Worm (Caenorhabditis elegans) whole organism, L1 larva: ENCODE results near the gene pars-1.
A peak's percentile ranks its signal among the peaks of the same experiment; 100 is the strongest.

Experiments used
- C04F5.9 ChIP-seq: sonication (generic microtip); optimal IDR thresholded peaks from 2 replicates; lab custom pipeline; 2016; ENCODE audit warnings: missing genetic modification characterization, missing compliant biosample characterization
- C16A3.4 ChIP-seq: fragments of 150-350 bp; optimal IDR thresholded peaks from 2 replicates; lab custom pipeline; 2014; ENCODE audit warnings: missing biosample characterization, missing genetic modification characterization
- C34B4.2 ChIP-seq: sonication (generic microtip); optimal IDR thresholded peaks from 2 replicates; lab custom pipeline; 2017; ENCODE audit warnings: mild to moderate bottlenecking, missing genetic modification characterization, missing compliant biosample characterization
- F16B12.6 ChIP-seq: fragments of 150-350 bp; optimal IDR thresholded peaks from 2 replicates; lab custom pipeline; 2014; ENCODE audit warnings: missing biosample characterization, missing genetic modification characterization
- aha-1 ChIP-seq: fragments of 150-350 bp; optimal IDR thresholded peaks from 2 replicates; lab custom pipeline; 2014; ENCODE audit warnings: missing biosample characterization, missing genetic modification characterization
- alr-1 ChIP-seq: fragments of 200-800 bp; sonication (Bioruptor generic); optimal IDR thresholded peaks from 2 replicates; lab custom pipeline; 2018; ENCODE audit warnings: borderline replicate concordance, mild to moderate bottlenecking, missing genetic modification characterization, missing compliant biosample characterization
- aly-2 ChIP-seq: fragments of 150-350 bp; optimal IDR thresholded peaks from 2 replicates; lab custom pipeline; 2014; ENCODE audit warnings: missing biosample characterization, missing genetic modification characterization
- ces-1 ChIP-seq: fragments of 150-350 bp; optimal IDR thresholded peaks from 2 replicates; lab custom pipeline; 2014; ENCODE audit warnings: missing biosample characterization, missing genetic modification reagents, missing genetic modification characterization
- dpl-1 ChIP-seq, 3 experiments: fragments of 150-350 bp in 2 of 3; sonication (generic microtip) in 1 of 3; optimal IDR thresholded peaks; 2 replicates each; lab custom pipeline; 2014 to 2017; ENCODE audit warnings: missing biosample characterization in 3 of 3, missing genetic modification characterization in 3 of 3, missing genetic modification reagents in 3 of 3
- dsc-1 ChIP-seq: sonication (generic microtip); optimal IDR thresholded peaks from 2 replicates; lab custom pipeline; 2016; ENCODE audit warnings: mild to moderate bottlenecking, missing genetic modification characterization, missing compliant biosample characterization
- efl-1 ChIP-seq, 4 experiments: fragments of 150-350 bp; optimal IDR thresholded peaks in 3 of 4; peaks in 1 of 4; 1 replicate in 1 of 4; 2 replicates in 3 of 4; lab custom pipeline; 2014; ENCODE audit warnings: missing biosample characterization in 2 of 4, missing genetic modification characterization in 2 of 4, missing genetic modification reagents in 2 of 4
- efl-3 ChIP-seq: fragments of 200-800 bp; sonication (Bioruptor generic); optimal IDR thresholded peaks from 2 replicates; lab custom pipeline; 2018; ENCODE audit warnings: mild to moderate bottlenecking, missing genetic modification characterization, missing compliant biosample characterization
- egl-13 ChIP-seq: sonication (generic microtip); optimal IDR thresholded peaks from 2 replicates; lab custom pipeline; 2016; ENCODE audit warnings: missing genotype, missing genetic modification reagents, missing genetic modification characterization, missing compliant biosample characterization
- elt-2 ChIP-seq: sonication (generic microtip); optimal IDR thresholded peaks from 2 replicates; lab custom pipeline; 2016; ENCODE audit warnings: missing genetic modification characterization, mild to moderate bottlenecking, inconsistent platforms, missing compliant biosample characterization, missing genetic modification reagents
- elt-3 ChIP-seq, 6 experiments: fragments of 150-350 bp in 1 of 6; sonication (generic microtip); optimal IDR thresholded peaks; 2 replicates each; lab custom pipeline; 2017 to 2018; ENCODE audit warnings: missing biosample characterization in 6 of 6, missing genetic modification characterization in 6 of 6, inconsistent platforms in 1 of 6
- ets-5 ChIP-seq: fragments of 200-800 bp; sonication (Bioruptor generic); IDR thresholded peaks from 2 replicates; pipeline ENCODE4 v1.3.6; 2022; ENCODE audit warnings: missing genetic modification characterization, missing compliant biosample characterization
- fos-1 ChIP-seq: fragments of 150-350 bp; optimal IDR thresholded peaks from 2 replicates; lab custom pipeline; 2014; ENCODE audit warnings: missing biosample characterization, missing genetic modification characterization
- grh-1 ChIP-seq: fragments of 200-800 bp; sonication (Bioruptor generic); IDR thresholded peaks from 2 replicates; pipeline ENCODE4 v1.3.6; 2022; ENCODE audit warnings: missing genetic modification reagents, missing genetic modification characterization, missing compliant biosample characterization
- hlh-4 ChIP-seq: sonication (generic microtip); optimal IDR thresholded peaks from 2 replicates; lab custom pipeline; 2016; ENCODE audit warnings: mild to moderate bottlenecking, missing genetic modification characterization, missing compliant biosample characterization
- hpl-2 ChIP-seq: fragments of 150-350 bp; optimal IDR thresholded peaks from 2 replicates; lab custom pipeline; 2014; ENCODE audit warnings: missing biosample characterization, missing genetic modification reagents, missing genetic modification characterization
- lin-13 ChIP-seq: fragments of 150-350 bp; optimal IDR thresholded peaks from 2 replicates; lab custom pipeline; 2014; ENCODE audit warnings: missing biosample characterization, missing genetic modification reagents, missing genetic modification characterization
- lin-14 ChIP-seq: fragments of 200-800 bp; sonication (Bioruptor generic); optimal IDR thresholded peaks from 2 replicates; lab custom pipeline; 2018; ENCODE audit warnings: mild to moderate bottlenecking, missing genetic modification characterization, moderate library complexity, missing compliant biosample characterization
- lin-35 ChIP-seq, 2 experiments: fragments of 150-350 bp; optimal IDR thresholded peaks; 2 replicates each; lab custom pipeline; 2014; ENCODE audit warnings: missing biosample characterization in 2 of 2, missing genetic modification characterization in 2 of 2, missing genetic modification reagents in 2 of 2
- lin-39 ChIP-seq: fragments of 150-350 bp; optimal IDR thresholded peaks from 2 replicates; lab custom pipeline; 2014; ENCODE audit warnings: missing biosample characterization, missing genetic modification reagents, missing genetic modification characterization
- lsy-2 ChIP-seq, 2 experiments: fragments of 150-350 bp; optimal IDR thresholded peaks; 2 replicates each; lab custom pipeline; 2014; ENCODE audit warnings: missing biosample characterization in 2 of 2, missing genetic modification characterization in 2 of 2
- mab-9 ChIP-seq: fragments of 200-800 bp; sonication (Bioruptor generic); IDR thresholded peaks from 2 replicates; pipeline ENCODE4 v1.3.6; 2022; ENCODE audit warnings: missing genetic modification reagents, missing genetic modification characterization, missing compliant biosample characterization
- mdl-1 ChIP-seq, 2 experiments: fragments of 150-350 bp; optimal IDR thresholded peaks; 2 replicates each; lab custom pipeline; 2014 to 2017; ENCODE audit warnings: missing biosample characterization in 2 of 2, missing genetic modification characterization in 2 of 2, inconsistent platforms in 1 of 2
- mep-1 ChIP-seq: fragments of 150-350 bp; optimal IDR thresholded peaks from 2 replicates; lab custom pipeline; 2014; ENCODE audit warnings: missing biosample characterization, missing genetic modification characterization
- nhr-19 ChIP-seq: fragments of 200-800 bp; sonication (Bioruptor generic); conservative IDR thresholded peaks from 2 replicates; pipeline ENCODE4 v1.3.6; 2022; ENCODE audit warnings: missing genetic modification characterization, missing compliant biosample characterization
- nhr-20 ChIP-seq: sonication (generic microtip); optimal IDR thresholded peaks from 2 replicates; lab custom pipeline; 2016; ENCODE audit warnings: mild to moderate bottlenecking, missing genetic modification characterization, missing compliant biosample characterization
- nhr-237 ChIP-seq: fragments of 150-350 bp; optimal IDR thresholded peaks from 2 replicates; lab custom pipeline; 2014; ENCODE audit warnings: missing biosample characterization, missing genetic modification characterization
- nhr-47 ChIP-seq: sonication (generic microtip); optimal IDR thresholded peaks from 2 replicates; lab custom pipeline; 2016; ENCODE audit warnings: mild to moderate bottlenecking, missing genetic modification characterization, moderate library complexity, missing compliant biosample characterization
- nhr-77 ChIP-seq: fragments of 150-350 bp; optimal IDR thresholded peaks from 2 replicates; lab custom pipeline; 2014; ENCODE audit warnings: missing biosample characterization, missing genetic modification characterization
- nhr-85 ChIP-seq: sonication (generic microtip); peaks from one replicate; lab custom pipeline; 2016; ENCODE audit warnings: missing genetic modification characterization, inconsistent platforms, missing compliant biosample characterization
- nhr-90 ChIP-seq: sonication (generic microtip); optimal IDR thresholded peaks from 2 replicates; lab custom pipeline; 2016; ENCODE audit warnings: mild to moderate bottlenecking, missing genetic modification characterization, missing compliant biosample characterization; ENCODE audit not compliant: poor library complexity
- pag-3 ChIP-seq: sonication (generic microtip); optimal IDR thresholded peaks from 2 replicates; lab custom pipeline; 2017; ENCODE audit warnings: missing genetic modification characterization, mild to moderate bottlenecking, missing compliant biosample characterization, antibody characterized with exemption, borderline replicate concordance; ENCODE audit not compliant: insufficient read depth
- rnt-1 ChIP-seq: sonication (generic microtip); optimal IDR thresholded peaks from 2 replicates; lab custom pipeline; 2016; ENCODE audit warnings: mild to moderate bottlenecking, missing genetic modification characterization, moderate library complexity, missing compliant biosample characterization
- snu-23 ChIP-seq: sonication (generic microtip); optimal IDR thresholded peaks from 2 replicates; lab custom pipeline; 2016; ENCODE audit warnings: missing genetic modification characterization, missing compliant biosample characterization
- sox-4 ChIP-seq: sonication (generic microtip); optimal IDR thresholded peaks from 2 replicates; lab custom pipeline; 2016; ENCODE audit warnings: missing genetic modification characterization, missing compliant biosample characterization
- tbx-2 ChIP-seq: sonication (generic microtip); optimal IDR thresholded peaks from 2 replicates; lab custom pipeline; 2016; ENCODE audit warnings: missing genetic modification characterization, missing compliant biosample characterization
- tlp-1 ChIP-seq: fragments of 150-350 bp; optimal IDR thresholded peaks from 2 replicates; lab custom pipeline; 2014; ENCODE audit warnings: missing biosample characterization, missing genetic modification characterization
- unc-130 ChIP-seq: fragments of 150-350 bp; optimal IDR thresholded peaks from 2 replicates; lab custom pipeline; 2017; ENCODE audit warnings: missing biosample characterization, missing genetic modification characterization, inconsistent platforms
- unc-30 ChIP-seq: sonication (generic microtip); optimal IDR thresholded peaks from 2 replicates; lab custom pipeline; 2017; ENCODE audit warnings: missing biosample characterization, missing genetic modification characterization
- unc-98 ChIP-seq: fragments of 200-800 bp; sonication (Bioruptor generic); IDR thresholded peaks from 2 replicates; pipeline ENCODE4 v1.3.6; 2022; ENCODE audit warnings: missing genetic modification characterization, missing compliant biosample characterization
- vab-15 ChIP-seq: sonication (generic microtip); optimal IDR thresholded peaks from 2 replicates; lab custom pipeline; 2017; ENCODE audit warnings: missing genotype, mild to moderate bottlenecking, missing genetic modification characterization, missing compliant biosample characterization
- zag-1 ChIP-seq: fragments of 150-350 bp; optimal IDR thresholded peaks from 2 replicates; lab custom pipeline; 2014; ENCODE audit warnings: missing biosample characterization, missing genetic modification characterization
- zip-4 ChIP-seq: fragments of 200-800 bp; sonication (Bioruptor generic); optimal IDR thresholded peaks from 2 replicates; lab custom pipeline; 2018; ENCODE audit warnings: mild to moderate bottlenecking, missing genetic modification characterization, moderate library complexity, missing compliant biosample characterization

pars-1 gene

ce11 chrIII:7273718-7274117, 34.9 kb downstream of the pars-1 start (continued):
- TF ChIP-seq efl-1 (optimal IDR thresholded peaks at IDR 0.05; lab: Kevin White, UChicago) (no peak), efl-1 (GFP tag; optimal IDR thresholded peaks at IDR 0.05 in 1 of 2; lab: Kevin White, UChicago) (peak in 1 of 2 experiments; percentile 72), nhr-237 (no peak), nhr-47 (tag; lab: Kevin White, UChicago) (peak; percentile 12), F16B12.6 (no peak), unc-98 (no peak), snu-23 (GFP tag; lab: Kevin White, UChicago) (peak; percentile 34), fos-1 (tag; lab: Kevin White, UChicago) (no peak), mep-1 (tag; lab: Kevin White, UChicago) (peak; percentile 35), vab-15 (no peak), alr-1 (tag; lab: Kevin White, UChicago) (no peak), unc-130 (tag; lab: Kevin White, UChicago) (peak; percentile 64), hlh-4 (tag; lab: Kevin White, UChicago) (no peak), nhr-85 (tag; lab: Kevin White, UChicago) (peak; percentile 82), dpl-1 (GFP tag; optimal IDR thresholded peaks at IDR 0.05; lab: Kevin White, UChicago) (no peak), elt-3 (tag; optimal IDR thresholded peaks at IDR 0.05; lab: Kevin White, UChicago) (peak in 1 of 6 experiments; percentile 67), lin-35 (GFP tag; optimal IDR thresholded peaks at IDR 0.05; lab: Kevin White, UChicago) (peak in 1 of 2 experiments; percentile 44), nhr-90 (tag; lab: Kevin White, UChicago) (peak; percentile 46), tlp-1 (no peak), lsy-2 (tag; optimal IDR thresholded peaks at IDR 0.05; lab: Kevin White, UChicago) (no peak), elt-2 (tag; lab: Kevin White, UChicago) (no peak), nhr-20 (tag; lab: Kevin White, UChicago) (peak; percentile 77), lin-14 (peak; percentile 55), grh-1 (GFP tag; lab: Robert Waterston, UW) (0 out of 2 replicates have a peak, but pooled peaks have one; percentile 28), ets-5 (GFP tag; lab: Robert Waterston, UW) (no peak), mab-9 (GFP tag; lab: Robert Waterston, UW) (no peak), pag-3 (no peak), aha-1 (tag; lab: Kevin White, UChicago) (no peak), C04F5.9 (no peak), zag-1 (no peak), tbx-2 (peak; percentile 38), nhr-77 (tag; lab: Kevin White, UChicago) (no peak), nhr-19 (GFP tag; lab: Robert Waterston, UW) (0 out of 2 replicates have a peak, but pooled peaks have one; percentile 28)

- TF ChIP-seq ces-1 (GFP tag; lab: Kevin White, UChicago) (no peak), C04F5.9 (no peak), nhr-237 (no peak), aly-2 (tag; lab: Kevin White, UChicago) (no peak)
Observed at ce11 chrIII:7275296-7275695, 36.5 kb downstream of the pars-1 start, which contains the start of gene psd-1. Gene psd-1 (minus strand): TSS chrIII:7275396.

ce11 chrIII:7277228-7277627, 38.4 kb downstream of the pars-1 start, which contains the start of the genes spot-1 and B0361.11:
Gene spot-1 (minus strand): TSS chrIII:7277274.
Gene B0361.11 (plus strand): TSS chrIII:7277599.
- TF ChIP-seq hpl-2 (GFP tag; lab: Kevin White, UChicago), result no peak
- peak; percentile 93 to 97 (median 97) for TF ChIP-seq dpl-1 (GFP tag; optimal IDR thresholded peaks at IDR 0.05; lab: Kevin White, UChicago)
- TF ChIP-seq dsc-1 (tag; lab: Kevin White, UChicago), result peak; percentile 67
- TF ChIP-seq unc-130 (tag; lab: Kevin White, UChicago), result peak; percentile 67
- TF ChIP-seq snu-23 (GFP tag; lab: Kevin White, UChicago), result peak; percentile 81
- TF ChIP-seq mab-9 (GFP tag; lab: Robert Waterston, UW), result no peak
- TF ChIP-seq mdl-1 (tag; optimal IDR thresholded peaks at IDR 0.05; lab: Kevin White, UChicago), result peak in 1 of 2 experiments; percentile 11
- TF ChIP-seq F16B12.6, result peak; percentile 34
- peak; percentile 0 for TF ChIP-seq sox-4 (tag; lab: Kevin White, UChicago)
- peak; percentile 77 for TF ChIP-seq nhr-47 (tag; lab: Kevin White, UChicago)
- TF ChIP-seq fos-1 (tag; lab: Kevin White, UChicago), result peak; percentile 18
- no peak for TF ChIP-seq zip-4
- peak; percentile 69 for TF ChIP-seq tbx-2
- TF ChIP-seq vab-15, result no peak
- TF ChIP-seq lin-39, result peak; percentile 27
- peak; percentile 72 for TF ChIP-seq C16A3.4
- TF ChIP-seq mep-1 (tag; lab: Kevin White, UChicago), result peak; percentile 55
- peak; percentile 79 to 97 for TF ChIP-seq efl-1 (optimal IDR thresholded peaks at IDR 0.05; lab: Kevin White, UChicago)
- TF ChIP-seq efl-1 (GFP tag; optimal IDR thresholded peaks at IDR 0.05 in 1 of 2; lab: Kevin White, UChicago), result peak; percentile 97 to 100
- TF ChIP-seq lin-13 (GFP tag; lab: Kevin White, UChicago), result peak; percentile 53
- TF ChIP-seq aha-1 (tag; lab: Kevin White, UChicago), result no peak
- TF ChIP-seq unc-30 (tag; lab: Kevin White, UChicago), result no peak
- peak; percentile 19 for TF ChIP-seq elt-2 (tag; lab: Kevin White, UChicago)
- no peak for TF ChIP-seq efl-3
- peak; percentile 76 for TF ChIP-seq rnt-1 (tag; lab: Kevin White, UChicago)
- TF ChIP-seq egl-13 (tag; lab: Kevin White, UChicago), result peak; percentile 22
- TF ChIP-seq C34B4.2, result no peak
